Worm (Caenorhabditis elegans) whole organism, L2 larva: ENCODE results near the gene C15H9.2.

Source experiments
- C34F6.9 ChIP-seq: fragments of 150-350 bp; optimal IDR thresholded peaks from 2 replicates; lab custom pipeline; 2014; ENCODE audit warnings: missing biosample characterization, missing genetic modification characterization
- F13H6.1 ChIP-seq: sonication (generic microtip); optimal IDR thresholded peaks from 2 replicates; lab custom pipeline; 2016; ENCODE audit warnings: missing genetic modification characterization, missing compliant biosample characterization
- R02D3.7 ChIP-seq: fragments of 150-350 bp; optimal IDR thresholded peaks from 2 replicates; lab custom pipeline; 2014; ENCODE audit warnings: missing biosample characterization, missing genetic modification characterization
- Y55F3AM.14 ChIP-seq: fragments of 200-800 bp; sonication (Bioruptor generic); optimal IDR thresholded peaks from 2 replicates; lab custom pipeline; 2018; ENCODE audit warnings: mild to moderate bottlenecking, missing genetic modification characterization, missing compliant biosample characterization
- ZK546.5 ChIP-seq: sonication (generic microtip); optimal IDR thresholded peaks from 2 replicates; lab custom pipeline; 2017; ENCODE audit warnings: missing biosample characterization, missing genetic modification characterization
- alr-1 ChIP-seq: fragments of 150-350 bp; optimal IDR thresholded peaks from 2 replicates; lab custom pipeline; 2014; ENCODE audit warnings: missing biosample characterization, missing genetic modification characterization
- aly-2 ChIP-seq: fragments of 150-350 bp; optimal IDR thresholded peaks from 2 replicates; lab custom pipeline; 2014; ENCODE audit warnings: missing biosample characterization, missing genetic modification characterization
- blmp-1 ChIP-seq: sonication (generic microtip); optimal IDR thresholded peaks from 2 replicates; lab custom pipeline; 2017; ENCODE audit warnings: missing genetic modification characterization, mild to moderate bottlenecking, missing compliant biosample characterization, antibody characterized with exemption, moderate library complexity; ENCODE audit not compliant: insufficient read depth
- ceh-16 ChIP-seq: fragments of 150-350 bp; optimal IDR thresholded peaks from 2 replicates; lab custom pipeline; 2014; ENCODE audit warnings: missing biosample characterization, missing genetic modification characterization
- ceh-82 ChIP-seq: fragments of 150-350 bp; optimal IDR thresholded peaks from 2 replicates; lab custom pipeline; 2014; ENCODE audit warnings: missing biosample characterization, missing genetic modification characterization
- crh-2 ChIP-seq: sonication (generic microtip); optimal IDR thresholded peaks from 2 replicates; lab custom pipeline; 2017; ENCODE audit warnings: missing biosample characterization, missing genetic modification characterization
- dmd-4 ChIP-seq: sonication (generic microtip); optimal IDR thresholded peaks from 2 replicates; lab custom pipeline; 2017; ENCODE audit warnings: missing biosample characterization, missing genetic modification characterization
- egl-27 ChIP-seq: sonication (generic microtip); optimal IDR thresholded peaks from 3 replicates; lab custom pipeline; 2017; ENCODE audit warnings: missing biosample characterization, missing genetic modification reagents, missing genetic modification characterization
- elt-3 ChIP-seq: sonication (generic microtip); optimal IDR thresholded peaks from 2 replicates; lab custom pipeline; 2017; ENCODE audit warnings: missing biosample characterization, missing genetic modification characterization
- fos-1 ChIP-seq: fragments of 150-350 bp; optimal IDR thresholded peaks from 2 replicates; lab custom pipeline; 2014; ENCODE audit warnings: missing biosample characterization, missing genetic modification characterization
- gmeb-1 ChIP-seq: fragments of 150-350 bp; optimal IDR thresholded peaks from 2 replicates; lab custom pipeline; 2014; ENCODE audit warnings: missing biosample characterization, missing genetic modification characterization
- lin-11 ChIP-seq: fragments of 150-350 bp; sonication (generic microtip); optimal IDR thresholded peaks from 2 replicates; lab custom pipeline; 2014; ENCODE audit warnings: missing biosample characterization, missing genetic modification characterization, inconsistent platforms, mixed read lengths
- lin-13 ChIP-seq: fragments of 150-350 bp; optimal IDR thresholded peaks from 2 replicates; lab custom pipeline; 2014; ENCODE audit warnings: missing biosample characterization, missing genetic modification reagents, missing genetic modification characterization
- lin-39 ChIP-seq: fragments of 150-350 bp; optimal IDR thresholded peaks from 2 replicates; lab custom pipeline; 2014; ENCODE audit warnings: missing biosample characterization, missing genetic modification reagents, missing genetic modification characterization
- lsy-2 ChIP-seq, 2 experiments: fragments of 150-350 bp in 1 of 2; sonication (generic microtip) in 1 of 2; optimal IDR thresholded peaks; 2 replicates each; lab custom pipeline; 2014 to 2017; ENCODE audit warnings: missing biosample characterization in 2 of 2, missing genetic modification characterization in 2 of 2
- mab-5 ChIP-seq: fragments of 150-350 bp; optimal IDR thresholded peaks from 2 replicates; lab custom pipeline; 2014; ENCODE audit warnings: missing biosample characterization, missing genetic modification characterization
- mbf-1 ChIP-seq: sonication (generic microtip); optimal IDR thresholded peaks from 2 replicates; lab custom pipeline; 2017; ENCODE audit warnings: missing biosample characterization, missing genetic modification characterization
- mdl-1 ChIP-seq, 2 experiments: fragments of 150-350 bp in 1 of 2; sonication (generic microtip) in 1 of 2; optimal IDR thresholded peaks; 2 replicates each; lab custom pipeline; 2017; ENCODE audit warnings: missing biosample characterization in 2 of 2, missing genetic modification characterization in 2 of 2
- nhr-12 ChIP-seq: fragments of 150-350 bp; optimal IDR thresholded peaks from 2 replicates; lab custom pipeline; 2014; ENCODE audit warnings: missing biosample characterization, missing genetic modification characterization
- nhr-129 ChIP-seq: fragments of 150-350 bp; optimal IDR thresholded peaks from 2 replicates; lab custom pipeline; 2014; ENCODE audit warnings: missing biosample characterization, missing genetic modification characterization
- nhr-21 ChIP-seq: fragments of 150-350 bp; optimal IDR thresholded peaks from 2 replicates; lab custom pipeline; 2014; ENCODE audit warnings: missing biosample characterization, missing genetic modification characterization
- nhr-25 ChIP-seq: fragments of 150-350 bp; sonication (generic microtip); optimal IDR thresholded peaks from 3 replicates; lab custom pipeline; 2014; ENCODE audit warnings: missing biosample characterization, missing genetic modification characterization
- nhr-6 ChIP-seq: fragments of 150-350 bp; optimal IDR thresholded peaks from 2 replicates; lab custom pipeline; 2014; ENCODE audit warnings: missing biosample characterization, missing genetic modification characterization
- nhr-77 ChIP-seq: fragments of 150-350 bp; optimal IDR thresholded peaks from 2 replicates; lab custom pipeline; 2014; ENCODE audit warnings: missing biosample characterization, missing genetic modification characterization
- peb-1 ChIP-seq: fragments of 150-350 bp; optimal IDR thresholded peaks from 2 replicates; lab custom pipeline; 2014; ENCODE audit warnings: missing biosample characterization, missing genetic modification characterization
- sem-4 ChIP-seq: fragments of 150-350 bp; optimal IDR thresholded peaks from 2 replicates; lab custom pipeline; 2014; ENCODE audit warnings: missing biosample characterization, missing genetic modification reagents, missing genetic modification characterization
- skn-1 ChIP-seq: sonication (generic microtip); optimal IDR thresholded peaks from 2 replicates; lab custom pipeline; 2017; ENCODE audit warnings: missing biosample characterization, missing genetic modification characterization
- sma-3 ChIP-seq: sonication (generic microtip); optimal IDR thresholded peaks from 2 replicates; lab custom pipeline; 2016; ENCODE audit warnings: missing genetic modification reagents, missing genetic modification characterization, missing compliant biosample characterization
- sma-9 ChIP-seq, 2 experiments: fragments of 150-350 bp in 1 of 2; sonication (generic microtip) in 1 of 2; optimal IDR thresholded peaks; 2 replicates each; lab custom pipeline; 2014 to 2016; ENCODE audit warnings: missing genetic modification characterization in 2 of 2, mild to moderate bottlenecking in 1 of 2, missing biosample characterization in 1 of 2, missing compliant biosample characterization in 1 of 2, missing genetic modification reagents in 1 of 2, moderate library complexity in 1 of 2
- unc-39 ChIP-seq: fragments of 150-350 bp; optimal IDR thresholded peaks from 2 replicates; lab custom pipeline; 2014; ENCODE audit warnings: missing biosample characterization, missing genetic modification characterization
- unc-55 ChIP-seq: fragments of 150-350 bp; sonication (generic microtip); optimal IDR thresholded peaks from 3 replicates; lab custom pipeline; 2014; ENCODE audit warnings: missing biosample characterization, missing genetic modification reagents, missing genetic modification characterization
- unc-62 ChIP-seq: fragments of 150-350 bp; optimal IDR thresholded peaks from 2 replicates; lab custom pipeline; 2014; ENCODE audit warnings: missing biosample characterization, missing genetic modification reagents, missing genetic modification characterization
- zag-1 ChIP-seq: fragments of 150-350 bp; optimal IDR thresholded peaks from 2 replicates; lab custom pipeline; 2014; ENCODE audit warnings: missing biosample characterization, missing genetic modification characterization
- ztf-1 ChIP-seq: fragments of 200-800 bp; sonication (Bioruptor generic); conservative IDR thresholded peaks from 2 replicates; pipeline ENCODE4 v1.3.6; 2022; ENCODE audit warnings: missing genetic modification characterization, missing compliant biosample characterization
- ztf-4 ChIP-seq: fragments of 150-350 bp; optimal IDR thresholded peaks from 2 replicates; lab custom pipeline; 2014; ENCODE audit warnings: missing biosample characterization, missing genetic modification characterization

The C15H9.2 gene

DNA sequence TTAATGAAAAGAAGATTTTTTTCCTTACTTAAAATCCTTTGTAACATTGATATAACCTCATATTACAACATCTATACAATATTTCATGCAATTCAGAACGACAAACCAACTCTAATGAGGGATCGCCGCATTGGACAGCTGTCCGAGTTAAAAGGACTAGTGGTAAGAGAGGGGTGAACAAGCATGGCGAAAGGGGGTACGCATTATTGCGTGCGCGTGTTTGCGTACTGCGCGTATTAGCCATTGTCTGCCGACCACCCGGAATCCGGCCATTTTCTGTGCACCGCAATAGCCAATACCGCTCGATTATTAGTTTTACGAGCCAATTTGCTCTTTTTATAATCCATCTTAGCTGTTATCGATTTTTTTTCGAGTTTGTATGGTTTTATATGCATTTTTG is 20.8 kb upstream of the C15H9.2 start, which contains the start of gene C15H9.4 (continued):
- TF ChIP-seq nhr-129 (tag; lab: Kevin White, UChicago) (peak; percentile 19), lsy-2 (tag; optimal IDR thresholded peaks at IDR 0.05; lab: Kevin White, UChicago) (peak in 1 of 2 experiments; percentile 31), nhr-21 (tag; lab: Kevin White, UChicago) (no peak), mab-5 (tag; lab: Kevin White, UChicago) (peak; percentile 3), peb-1 (tag; lab: Kevin White, UChicago) (no peak), gmeb-1 (tag; lab: Kevin White, UChicago) (no peak), ceh-82 (tag; lab: Kevin White, UChicago) (no peak), nhr-12 (no peak), F13H6.1 (tag; lab: Kevin White, UChicago) (peak; percentile 64), zag-1 (tag; lab: Kevin White, UChicago) (no peak), skn-1 (tag; lab: Kevin White, UChicago) (no peak), lin-39 (tag; lab: Kevin White, UChicago) (no peak), mdl-1 (tag; optimal IDR thresholded peaks at IDR 0.05; lab: Kevin White, UChicago) (peak in 1 of 2 experiments; percentile 16), sem-4 (tag; lab: Kevin White, UChicago) (no peak), dmd-4 (no peak), unc-55 (GFP tag; lab: Kevin White, UChicago) (peak; percentile 60), egl-27 (tag; lab: Kevin White, UChicago) (peak; percentile 10)

DNA sequence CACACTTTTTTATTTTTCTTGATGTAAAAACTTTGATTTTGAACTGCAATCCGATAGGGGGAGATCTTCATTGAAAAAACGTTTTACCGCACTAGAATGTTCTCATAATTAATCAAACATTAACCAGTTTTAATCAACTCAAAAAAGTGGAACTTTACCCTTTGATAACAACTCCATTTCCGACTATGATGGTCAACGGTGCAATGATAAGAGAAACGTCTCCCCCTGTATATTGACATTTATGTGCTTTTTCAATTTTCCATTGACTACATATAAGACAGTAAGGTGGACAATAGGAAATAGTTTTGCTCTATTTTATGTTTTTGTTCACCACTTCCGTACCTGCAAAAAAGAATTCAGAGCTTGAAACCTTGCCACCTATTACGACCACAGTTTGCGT is 19.9 kb upstream of the C15H9.2 start:
- TF ChIP-seq crh-2 (peak; percentile 10), fos-1 (tag; lab: Kevin White, UChicago) (peak; percentile 74), sma-9 (GFP tag; optimal IDR thresholded peaks at IDR 0.05; lab: Kevin White, UChicago) (peak; percentile 44), sma-9 (tag; optimal IDR thresholded peaks at IDR 0.05; lab: Kevin White, UChicago) (no peak), unc-62 (GFP tag; lab: Kevin White, UChicago) (no peak)

DNA sequence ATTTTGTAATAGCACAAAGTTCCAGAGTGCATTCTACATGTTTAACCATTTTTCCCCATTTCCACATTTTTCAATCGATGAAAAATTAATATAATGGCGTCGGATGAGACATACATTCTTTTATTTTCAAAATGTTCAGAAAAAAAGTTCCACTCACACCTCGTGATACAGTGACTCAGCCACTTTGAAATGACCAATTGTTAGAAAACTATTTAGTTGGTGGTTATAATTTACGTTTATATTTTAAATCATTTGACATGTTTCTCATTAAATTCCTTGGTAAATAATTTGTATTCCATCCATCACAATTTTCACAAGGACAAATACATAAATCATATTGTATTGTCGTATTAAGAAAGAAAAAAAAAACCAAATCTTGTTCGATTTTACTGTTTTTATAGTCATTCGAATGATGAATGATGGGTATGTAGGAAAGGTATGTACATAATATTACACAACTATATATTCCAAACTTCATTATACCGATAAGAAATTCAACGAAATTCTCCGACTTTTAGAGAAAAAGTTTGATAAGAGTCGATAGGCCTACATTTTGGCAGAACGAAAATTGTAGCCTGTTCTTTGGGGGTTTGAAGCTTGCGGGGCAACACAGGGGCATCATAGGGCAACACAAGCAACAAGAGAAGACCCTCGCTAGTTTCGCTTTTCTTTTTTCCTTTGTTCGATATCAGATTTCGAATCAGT is 17.8 kb upstream of the C15H9.2 start:
- TF ChIP-seq nhr-25 (tag; lab: Kevin White, UChicago) (peak; percentile 48), lin-13 (no peak), nhr-12 (no peak), blmp-1 (tag; lab: Kevin White, UChicago) (peak; percentile 16), ztf-1 (GFP tag; lab: Robert Waterston, UW) (no peak), fos-1 (tag; lab: Kevin White, UChicago) (peak; percentile 65)

DNA sequence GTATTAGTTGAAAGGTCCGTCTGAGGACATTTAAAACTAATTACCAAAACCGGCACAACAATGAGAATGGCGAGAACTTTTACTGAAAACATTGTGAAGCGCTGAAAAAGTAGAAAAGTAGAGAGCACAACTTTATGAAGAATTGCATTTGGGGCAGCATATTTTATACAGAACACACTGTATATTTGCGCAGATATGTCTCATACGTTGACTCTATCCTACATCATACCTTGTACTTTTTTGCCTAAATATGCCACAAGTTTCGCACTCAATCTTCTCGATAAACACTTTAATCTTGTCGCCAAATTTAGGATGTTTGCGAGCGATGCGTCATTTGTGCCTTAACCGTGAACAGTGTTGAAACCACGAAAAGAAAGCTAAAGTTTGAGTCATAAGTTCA is 15.0 kb upstream of the C15H9.2 start, which contains the start of gene C15H9.11:
C15H9.11 (minus strand) TSS at position 101 of the 400 bp plus-strand sequence.
- TF ChIP-seq sem-4 (tag; lab: Kevin White, UChicago) (no peak), ztf-1 (GFP tag; lab: Robert Waterston, UW) (no peak), unc-62 (GFP tag; lab: Kevin White, UChicago) (no peak), sma-3 (no peak), unc-39 (no peak), C34F6.9 (tag; lab: Kevin White, UChicago) (no peak), skn-1 (tag; lab: Kevin White, UChicago) (no peak), mab-5 (tag; lab: Kevin White, UChicago) (no peak), nhr-6 (tag; lab: Kevin White, UChicago) (no peak), alr-1 (no peak), lin-11 (tag; lab: Kevin White, UChicago) (no peak)
- TF ChIP-seq, all 48 proteins: peak for 0

DNA sequence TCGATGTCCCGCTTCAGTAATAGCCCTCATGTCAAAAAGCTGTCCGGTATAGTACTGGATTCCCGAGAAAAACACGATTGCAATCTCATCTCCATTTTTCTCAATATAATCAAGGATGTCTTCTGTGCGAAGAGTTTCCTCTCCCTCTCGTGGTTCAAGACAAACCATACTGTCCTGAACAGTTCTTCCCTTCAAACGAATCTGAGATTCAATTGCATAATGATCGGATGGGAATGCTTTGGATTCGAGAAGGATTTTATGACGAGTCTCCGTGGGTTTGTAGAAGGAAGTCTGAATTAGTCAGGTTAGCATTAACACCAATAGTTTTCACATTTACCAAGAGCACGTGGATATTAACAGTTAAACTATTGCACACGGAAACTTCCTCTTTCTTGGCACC is 10.4 kb upstream of the C15H9.2 start:
- TF ChIP-seq mbf-1 (tag; lab: Kevin White, UChicago) (no peak), sma-9 (GFP tag; optimal IDR thresholded peaks at IDR 0.05; lab: Kevin White, UChicago) (no peak), sma-9 (tag; optimal IDR thresholded peaks at IDR 0.05; lab: Kevin White, UChicago) (no peak), aly-2 (tag; lab: Kevin White, UChicago) (no peak), nhr-25 (tag; lab: Kevin White, UChicago) (no peak), nhr-6 (tag; lab: Kevin White, UChicago) (no peak), Y55F3AM.14 (GFP tag; lab: Kevin White, UChicago) (no peak), dmd-4 (no peak), lsy-2 (tag; optimal IDR thresholded peaks at IDR 0.05; lab: Kevin White, UChicago) (no peak), ceh-16 (tag; lab: Kevin White, UChicago) (no peak), unc-62 (GFP tag; lab: Kevin White, UChicago) (no peak), elt-3 (no peak), R02D3.7 (tag; lab: Kevin White, UChicago) (no peak), lin-13 (no peak), ZK546.5 (tag; lab: Kevin White, UChicago) (no peak), blmp-1 (tag; lab: Kevin White, UChicago) (no peak), ztf-1 (GFP tag; lab: Robert Waterston, UW) (no peak), ztf-4 (tag; lab: Kevin White, UChicago) (no peak), nhr-77 (no peak)
- TF ChIP-seq, all 48 proteins: peak for 0
